Worm (Caenorhabditis elegans) whole organism, young adult: ENCODE measurements around the gene cya-2.

Source experiments
- ZK185.1 ChIP-seq: sonication (generic microtip); optimal IDR thresholded peaks from 2 replicates; lab custom pipeline; 2016; ENCODE audit warnings: mild to moderate bottlenecking, missing genetic modification characterization, missing compliant biosample characterization; ENCODE audit not compliant: poor library complexity, severe bottlenecking
- ama-1 ChIP-seq, 3 experiments: fragments of 150-350 bp in 1 of 3; sonication (generic microtip) in 2 of 3; optimal IDR thresholded peaks; 2 replicates each; lab custom pipeline; 2014 to 2018; ENCODE audit warnings: missing biosample characterization in 2 of 3, missing genetic modification characterization in 2 of 3, missing genetic modification reagents in 2 of 3
- efl-1 ChIP-seq: fragments of 150-350 bp; optimal IDR thresholded peaks from 2 replicates; lab custom pipeline; 2014; ENCODE audit warnings: missing biosample characterization, missing genetic modification reagents, missing genetic modification characterization
- hrde-1 ChIP-seq: sonication (generic microtip); optimal IDR thresholded peaks from 2 replicates; lab custom pipeline; 2016; ENCODE audit warnings: missing genetic modification characterization, mild to moderate bottlenecking, missing compliant biosample characterization, moderate library complexity, missing genotype, missing genetic modification reagents, borderline replicate concordance
- lag-1 ChIP-seq: fragments of 200-800 bp; sonication (Bioruptor generic); IDR thresholded peaks from 2 replicates; pipeline ENCODE4 v1.3.6; 2022; ENCODE audit warnings: missing genetic modification reagents, missing genetic modification characterization, missing compliant biosample characterization
- lir-1 ChIP-seq: fragments of 200-800 bp; sonication (Bioruptor generic); conservative IDR thresholded peaks from 2 replicates; pipeline ENCODE4 v1.3.6; 2022; ENCODE audit warnings: missing genetic modification reagents, missing genetic modification characterization, missing compliant biosample characterization
- mcd-1 ChIP-seq: fragments of 200-800 bp; sonication (Bioruptor generic); IDR thresholded peaks from 2 replicates; pipeline ENCODE4 v1.3.6; 2022; ENCODE audit warnings: missing genetic modification reagents, missing genetic modification characterization, missing compliant biosample characterization
- mes-4 ChIP-seq: sonication (generic microtip); optimal IDR thresholded peaks from 2 replicates; lab custom pipeline; 2016; ENCODE audit warnings: missing genotype, missing genetic modification characterization, missing compliant biosample characterization
- nfya-1 ChIP-seq: sonication (generic microtip); optimal IDR thresholded peaks from 2 replicates; lab custom pipeline; 2017; ENCODE audit warnings: antibody characterized with exemption, missing compliant biosample characterization, missing genetic modification characterization, borderline replicate concordance; ENCODE audit not compliant: insufficient read depth
- nhr-179 ChIP-seq: sonication (generic microtip); optimal IDR thresholded peaks from 2 replicates; lab custom pipeline; 2016; ENCODE audit warnings: mild to moderate bottlenecking, missing genetic modification characterization, missing compliant biosample characterization
- snpc-4 ChIP-seq, 5 experiments: fragments of 150-350 bp in 1 of 5; sonication (generic microtip) in 4 of 5; optimal IDR thresholded peaks; 2 replicates each; lab custom pipeline; 2014 to 2018; ENCODE audit warnings: missing genetic modification characterization in 5 of 5, missing biosample characterization in 3 of 5, antibody characterized with exemption in 2 of 5, mild to moderate bottlenecking in 2 of 5, missing compliant biosample characterization in 2 of 5, missing genotype in 2 of 5, moderate library complexity in 2 of 5, missing genetic modification reagents in 1 of 5
- unc-62 ChIP-seq: fragments of 150-350 bp; optimal IDR thresholded peaks from 2 replicates; lab custom pipeline; 2014; ENCODE audit warnings: missing biosample characterization, missing genetic modification reagents, missing genetic modification characterization

DNA sequence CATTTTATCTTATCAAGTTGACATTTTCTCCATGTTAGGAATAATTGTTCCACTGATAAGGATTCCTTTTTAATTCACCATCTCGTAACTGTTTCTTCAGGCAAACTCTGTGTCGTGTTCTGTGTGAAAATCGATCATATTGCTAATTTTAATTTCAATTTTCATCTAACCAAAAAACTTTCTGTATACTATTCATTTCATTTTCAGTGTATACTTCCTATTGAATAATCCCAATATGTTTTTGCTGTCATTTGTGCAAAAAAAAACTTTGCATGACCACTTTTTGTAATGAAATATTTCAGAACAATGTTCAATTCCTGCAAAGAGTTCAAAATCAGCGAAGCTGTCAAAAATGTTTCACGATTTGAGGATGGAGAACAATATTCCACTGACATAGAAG, 36.4 kb downstream of the cya-2 start, which contains the start of gene Y16E11A.4:
- TF ChIP-seq mcd-1 (GFP tag; lab: Robert Waterston, UW) (no peak), lir-1 (GFP tag; lab: Robert Waterston, UW) (no peak), unc-62 (GFP tag; lab: Kevin White, UChicago) (no peak), mes-4 (tag; lab: Kevin White, UChicago) (no peak), ama-1 (optimal IDR thresholded peaks at IDR 0.05; lab: Kevin White, UChicago) (no peak), ama-1 (GFP tag; optimal IDR thresholded peaks at IDR 0.05; lab: Kevin White, UChicago) (no peak), efl-1 (GFP tag; lab: Kevin White, UChicago) (no peak), nfya-1 (tag; lab: Kevin White, UChicago) (no peak), lag-1 (GFP tag; lab: Robert Waterston, UW) (no peak), nhr-179 (tag; lab: Kevin White, UChicago) (no peak), snpc-4 (GFP tag; optimal IDR thresholded peaks at IDR 0.05; lab: Kevin White, UChicago) (no peak), snpc-4 (tag; optimal IDR thresholded peaks at IDR 0.05; lab: Kevin White, UChicago) (no peak), hrde-1 (tag; lab: Kevin White, UChicago) (no peak), ZK185.1 (tag; lab: Kevin White, UChicago) (no peak)
